Fruit fly (Drosophila melanogaster): Measurements from ENCODE around the gene obe.

- TF ChIP-seq Ets96B (tag; optimal IDR thresholded peaks at IDR 0.05) (no peak), vri (GFP tag; optimal IDR thresholded peaks at IDR 0.05) (no peak), fkh (GFP tag; optimal IDR thresholded peaks at IDR 0.05) (no peak), eg (GFP tag; IDR thresholded peaks at IDR 0.05) (no peak), Lpt (GFP tag; optimal IDR thresholded peaks at IDR 0.05) (no peak), CG6854 (GFP tag; optimal IDR thresholded peaks at IDR 0.05) (no peak), CG8319 (GFP tag; optimal IDR thresholded peaks at IDR 0.05) (no peak), Eip78C (GFP tag) (no peak), Eip75B (GFP tag; optimal IDR thresholded peaks at IDR 0.05) (no peak), CG31627 (GFP tag; optimal IDR thresholded peaks at IDR 0.05) (no peak), Smox (GFP tag; optimal IDR thresholded peaks at IDR 0.05) (no peak), CG16779 (tag; optimal IDR thresholded peaks at IDR 0.05) (no peak)
Observed at dm6 chr3R:15512249-15512648, 26.4 kb downstream of the obe start.

All from whole organism, prepupa.